Worm (Caenorhabditis elegans) whole organism, L2 larva: ENCODE results near the gene C06C3.4.

Experiments used
- ama-1 ChIP-seq: fragments of 150-350 bp; optimal IDR thresholded peaks from 2 replicates; lab custom pipeline; 2018; ENCODE audit warnings: inconsistent platforms
- dmd-4 ChIP-seq: sonication (generic microtip); optimal IDR thresholded peaks from 2 replicates; lab custom pipeline; 2017; ENCODE audit warnings: missing biosample characterization, missing genetic modification characterization

DNA sequence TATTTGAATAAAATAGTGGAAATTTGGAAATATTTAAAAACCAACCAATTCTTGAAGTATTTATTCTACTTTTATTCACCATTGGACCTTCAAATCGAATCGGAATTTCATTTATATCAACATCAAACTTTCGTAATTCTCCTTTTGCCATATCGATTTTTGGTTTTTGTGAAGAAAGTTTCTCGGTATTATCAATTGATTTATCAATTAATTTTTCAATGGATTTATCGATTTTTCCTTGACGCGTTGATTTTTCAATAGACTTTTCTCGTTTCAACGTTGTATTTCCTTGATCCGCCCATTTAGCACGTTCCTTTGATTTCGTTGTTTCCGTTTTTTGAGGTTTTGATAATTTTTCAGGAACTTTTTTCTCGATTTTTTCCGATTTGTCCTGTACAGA lies 3.7 kb upstream of the C06C3.4 start:
- TF ChIP-seq dmd-4 (tag; lab: Kevin White, UChicago) (no peak), ama-1 (lab: Kevin White, UChicago) (no peak)
